Worm (Caenorhabditis elegans): ENCODE measurements around the gene fbxa-55.

ce11 chrIII:895525-895924 lies 40.4 kb downstream of the fbxa-55 start, which contains the start of the genes ztf-18 and F23H11.2:
- TF ChIP-seq dao-5 (tag; optimal IDR thresholded peaks at IDR 0.05), result no peak
- TF ChIP-seq him-1 (tag; optimal IDR thresholded peaks at IDR 0.05), result no peak
- no peak for TF ChIP-seq W03F9.2 (tag; optimal IDR thresholded peaks at IDR 0.05)

Data from whole organism, L4/young adult.